Worm (Caenorhabditis elegans) whole organism, L1 larva: Measurements from ENCODE around the gene fbxc-25.

ENCODE experiments used
- C04F5.9 ChIP-seq: sonication (generic microtip); optimal IDR thresholded peaks from 2 replicates; lab custom pipeline; 2016; ENCODE audit warnings: missing genetic modification characterization, missing compliant biosample characterization
- F16B12.6 ChIP-seq: fragments of 150-350 bp; optimal IDR thresholded peaks from 2 replicates; lab custom pipeline; 2014; ENCODE audit warnings: missing biosample characterization, missing genetic modification characterization
- ceh-8 ChIP-seq: fragments of 200-800 bp; sonication (Bioruptor generic); optimal IDR thresholded peaks from 2 replicates; lab custom pipeline; 2018; ENCODE audit warnings: mild to moderate bottlenecking, missing genetic modification characterization, moderate library complexity, missing compliant biosample characterization
- ceh-82 ChIP-seq, 3 experiments: fragments of 150-350 bp in 1 of 3; sonication (generic microtip) in 2 of 3; optimal IDR thresholded peaks; 2 replicates each; lab custom pipeline; 2014 to 2017; ENCODE audit warnings: missing biosample characterization in 3 of 3, missing genetic modification characterization in 3 of 3
- ceh-88 ChIP-seq: fragments of 200-800 bp; sonication (Bioruptor generic); IDR thresholded peaks from 2 replicates; pipeline ENCODE4 v1.3.6; 2022; ENCODE audit warnings: missing genetic modification characterization, missing compliant biosample characterization
- ceh-90 ChIP-seq: sonication (generic microtip); optimal IDR thresholded peaks from 2 replicates; lab custom pipeline; 2016; ENCODE audit warnings: missing genetic modification characterization, missing compliant biosample characterization
- dpl-1 ChIP-seq, 3 experiments: fragments of 150-350 bp in 2 of 3; sonication (generic microtip) in 1 of 3; optimal IDR thresholded peaks; 2 replicates each; lab custom pipeline; 2014 to 2017; ENCODE audit warnings: missing biosample characterization in 3 of 3, missing genetic modification characterization in 3 of 3, missing genetic modification reagents in 3 of 3
- dsc-1 ChIP-seq: sonication (generic microtip); optimal IDR thresholded peaks from 2 replicates; lab custom pipeline; 2016; ENCODE audit warnings: mild to moderate bottlenecking, missing genetic modification characterization, missing compliant biosample characterization
- efl-1 ChIP-seq, 4 experiments: fragments of 150-350 bp; optimal IDR thresholded peaks in 3 of 4; peaks in 1 of 4; 1 replicate in 1 of 4; 2 replicates in 3 of 4; lab custom pipeline; 2014; ENCODE audit warnings: missing biosample characterization in 2 of 4, missing genetic modification characterization in 2 of 4, missing genetic modification reagents in 2 of 4
- egl-13 ChIP-seq: sonication (generic microtip); optimal IDR thresholded peaks from 2 replicates; lab custom pipeline; 2016; ENCODE audit warnings: missing genotype, missing genetic modification reagents, missing genetic modification characterization, missing compliant biosample characterization
- elt-2 ChIP-seq: sonication (generic microtip); optimal IDR thresholded peaks from 2 replicates; lab custom pipeline; 2016; ENCODE audit warnings: missing genetic modification characterization, mild to moderate bottlenecking, inconsistent platforms, missing compliant biosample characterization, missing genetic modification reagents
- grh-1 ChIP-seq: fragments of 200-800 bp; sonication (Bioruptor generic); IDR thresholded peaks from 2 replicates; pipeline ENCODE4 v1.3.6; 2022; ENCODE audit warnings: missing genetic modification reagents, missing genetic modification characterization, missing compliant biosample characterization
- hlh-4 ChIP-seq: sonication (generic microtip); optimal IDR thresholded peaks from 2 replicates; lab custom pipeline; 2016; ENCODE audit warnings: mild to moderate bottlenecking, missing genetic modification characterization, missing compliant biosample characterization
- isw-1 ChIP-seq: fragments of 200-800 bp; sonication (Bioruptor generic); IDR thresholded peaks from 2 replicates; pipeline ENCODE4 v1.3.6; 2022; ENCODE audit warnings: missing genetic modification characterization, missing compliant biosample characterization
- jun-1 ChIP-seq: fragments of 150-350 bp; optimal IDR thresholded peaks from 2 replicates; lab custom pipeline; 2014; ENCODE audit warnings: missing biosample characterization, missing genetic modification reagents, missing genetic modification characterization
- lin-14 ChIP-seq: fragments of 200-800 bp; sonication (Bioruptor generic); optimal IDR thresholded peaks from 2 replicates; lab custom pipeline; 2018; ENCODE audit warnings: mild to moderate bottlenecking, missing genetic modification characterization, moderate library complexity, missing compliant biosample characterization
- lir-3 ChIP-seq: sonication (generic microtip); optimal IDR thresholded peaks from 2 replicates; lab custom pipeline; 2016; ENCODE audit warnings: mild to moderate bottlenecking, missing genetic modification characterization, moderate library complexity, missing compliant biosample characterization; ENCODE audit not compliant: poor library complexity
- lsy-2 ChIP-seq, 2 experiments: fragments of 150-350 bp; optimal IDR thresholded peaks; 2 replicates each; lab custom pipeline; 2014; ENCODE audit warnings: missing biosample characterization in 2 of 2, missing genetic modification characterization in 2 of 2
- mef-2 ChIP-seq: fragments of 150-350 bp; optimal IDR thresholded peaks from 2 replicates; lab custom pipeline; 2014; ENCODE audit warnings: missing biosample characterization, missing genetic modification characterization
- mep-1 ChIP-seq: fragments of 150-350 bp; optimal IDR thresholded peaks from 2 replicates; lab custom pipeline; 2014; ENCODE audit warnings: missing biosample characterization, missing genetic modification characterization
- nhr-11 ChIP-seq: fragments of 150-350 bp; optimal IDR thresholded peaks from 2 replicates; lab custom pipeline; 2014; ENCODE audit warnings: missing biosample characterization, missing genetic modification characterization
- nhr-47 ChIP-seq: sonication (generic microtip); optimal IDR thresholded peaks from 2 replicates; lab custom pipeline; 2016; ENCODE audit warnings: mild to moderate bottlenecking, missing genetic modification characterization, moderate library complexity, missing compliant biosample characterization
- nhr-71 ChIP-seq: sonication (generic microtip); optimal IDR thresholded peaks from 2 replicates; lab custom pipeline; 2016; ENCODE audit warnings: mild to moderate bottlenecking, missing genetic modification characterization, moderate library complexity, missing compliant biosample characterization
- nhr-84 ChIP-seq: sonication (generic microtip); optimal IDR thresholded peaks from 2 replicates; lab custom pipeline; 2017; ENCODE audit warnings: missing biosample characterization, missing genetic modification characterization
- pax-3 ChIP-seq: fragments of 200-800 bp; sonication (Bioruptor generic); optimal IDR thresholded peaks from 2 replicates; lab custom pipeline; 2018; ENCODE audit warnings: mild to moderate bottlenecking, missing genetic modification characterization, moderate library complexity, missing compliant biosample characterization
- rnt-1 ChIP-seq: sonication (generic microtip); optimal IDR thresholded peaks from 2 replicates; lab custom pipeline; 2016; ENCODE audit warnings: mild to moderate bottlenecking, missing genetic modification characterization, moderate library complexity, missing compliant biosample characterization
- skn-1 ChIP-seq: fragments of 150-350 bp; optimal IDR thresholded peaks from 2 replicates; lab custom pipeline; 2014; ENCODE audit warnings: missing biosample characterization, missing genetic modification characterization
- snpc-4 ChIP-seq: fragments of 150-350 bp; optimal IDR thresholded peaks from 2 replicates; lab custom pipeline; 2014; ENCODE audit warnings: missing biosample characterization, missing genetic modification characterization
- snu-23 ChIP-seq: sonication (generic microtip); optimal IDR thresholded peaks from 2 replicates; lab custom pipeline; 2016; ENCODE audit warnings: missing genetic modification characterization, missing compliant biosample characterization
- tbx-2 ChIP-seq: sonication (generic microtip); optimal IDR thresholded peaks from 2 replicates; lab custom pipeline; 2016; ENCODE audit warnings: missing genetic modification characterization, missing compliant biosample characterization
- unc-30 ChIP-seq: sonication (generic microtip); optimal IDR thresholded peaks from 2 replicates; lab custom pipeline; 2017; ENCODE audit warnings: missing biosample characterization, missing genetic modification characterization
- xbp-1 ChIP-seq: sonication (generic microtip); optimal IDR thresholded peaks from 2 replicates; lab custom pipeline; 2016; ENCODE audit warnings: missing genetic modification characterization, missing compliant biosample characterization
- ztf-11 ChIP-seq, 2 experiments: sonication (generic microtip); optimal IDR thresholded peaks; 2 replicates each; lab custom pipeline; 2016 to 2017; ENCODE audit warnings: missing genetic modification characterization in 2 of 2, missing biosample characterization in 1 of 2, missing compliant biosample characterization in 1 of 2
- ztf-4 ChIP-seq: fragments of 150-350 bp; optimal IDR thresholded peaks from 2 replicates; lab custom pipeline; 2014; ENCODE audit warnings: missing biosample characterization, missing genetic modification characterization

Gene fbxc-25

ce11 chrII:2306741-2307140 is 10.7 kb upstream of the fbxc-25 start, which contains the start of gene B0281.3:
Gene B0281.3 (plus strand): TSS chrII:2307041.
- TF ChIP-seq F16B12.6 (tag; lab: Kevin White, UChicago) (no peak), jun-1 (tag; lab: Kevin White, UChicago) (no peak), ceh-88 (no peak), tbx-2 (tag; lab: Kevin White, UChicago) (no peak), isw-1 (GFP tag; lab: Robert Waterston, UW) (no peak), skn-1 (tag; lab: Kevin White, UChicago) (no peak), lir-3 (tag; lab: Kevin White, UChicago) (no peak), ztf-4 (tag; lab: Kevin White, UChicago) (no peak), dpl-1 (GFP tag; optimal IDR thresholded peaks at IDR 0.05; lab: Kevin White, UChicago) (no peak), ceh-8 (GFP tag; lab: Kevin White, UChicago) (no peak), dsc-1 (tag; lab: Kevin White, UChicago) (no peak), C04F5.9 (tag; lab: Kevin White, UChicago) (no peak), nhr-11 (tag; lab: Kevin White, UChicago) (no peak), snu-23 (GFP tag; lab: Kevin White, UChicago) (no peak), mef-2 (no peak), nhr-71 (tag; lab: Kevin White, UChicago) (no peak), snpc-4 (tag; lab: Kevin White, UChicago) (no peak), ztf-11 (tag; optimal IDR thresholded peaks at IDR 0.05; lab: Kevin White, UChicago) (no peak)

- TF ChIP-seq unc-30 (tag; lab: Kevin White, UChicago) (no peak), efl-1 (optimal IDR thresholded peaks at IDR 0.05; lab: Kevin White, UChicago) (no peak), efl-1 (GFP tag; optimal IDR thresholded peaks at IDR 0.05 in 1 of 2; lab: Kevin White, UChicago) (peak in 1 of 2 experiments; percentile 85), elt-2 (tag; lab: Kevin White, UChicago) (peak; percentile 58)
Measured at ce11 chrII:2305507-2305906, 9.4 kb upstream of the fbxc-25 start.

- TF ChIP-seq nhr-84 (tag; lab: Kevin White, UChicago) (no peak), ceh-90 (tag; lab: Kevin White, UChicago) (no peak), rnt-1 (tag; lab: Kevin White, UChicago) (no peak), dsc-1 (tag; lab: Kevin White, UChicago) (no peak), egl-13 (tag; lab: Kevin White, UChicago) (no peak), efl-1 (optimal IDR thresholded peaks at IDR 0.05; lab: Kevin White, UChicago) (no peak), efl-1 (GFP tag; optimal IDR thresholded peaks at IDR 0.05 in 1 of 2; lab: Kevin White, UChicago) (no peak), nhr-71 (tag; lab: Kevin White, UChicago) (no peak), mep-1 (tag; lab: Kevin White, UChicago) (no peak), lin-14 (GFP tag; lab: Kevin White, UChicago) (no peak), ceh-82 (tag; optimal IDR thresholded peaks at IDR 0.05; lab: Kevin White, UChicago) (no peak), lsy-2 (tag; optimal IDR thresholded peaks at IDR 0.05; lab: Kevin White, UChicago) (no peak), ceh-88 (no peak), nhr-47 (tag; lab: Kevin White, UChicago) (no peak), lir-3 (tag; lab: Kevin White, UChicago) (no peak), xbp-1 (tag; lab: Kevin White, UChicago) (no peak), hlh-4 (no peak), F16B12.6 (tag; lab: Kevin White, UChicago) (no peak), snu-23 (GFP tag; lab: Kevin White, UChicago) (no peak), pax-3 (tag; lab: Kevin White, UChicago) (no peak), grh-1 (GFP tag; lab: Robert Waterston, UW) (no peak)
- TF ChIP-seq, all 84 proteins: peak for 0
Measured at ce11 chrII:2304575-2304974, 8.5 kb upstream of the fbxc-25 start.

- TF ChIP-seq nhr-84 (tag; lab: Kevin White, UChicago) = no peak
- TF ChIP-seq efl-1 (optimal IDR thresholded peaks at IDR 0.05; lab: Kevin White, UChicago) = no peak
- TF ChIP-seq efl-1 (GFP tag; optimal IDR thresholded peaks at IDR 0.05 in 1 of 2; lab: Kevin White, UChicago) = peak in 1 of 2 experiments; percentile 22
- no peak for TF ChIP-seq nhr-71 (tag; lab: Kevin White, UChicago)
Measured at ce11 chrII:2302330-2302729, 6.3 kb upstream of the fbxc-25 start, which contains the start of gene B0281.6. Gene B0281.6 (minus strand): TSS chrII:2302430.
